Worm (Caenorhabditis elegans) whole organism, L1 larva: ENCODE measurements around the gene K08E7.4.

Source experiments
- dsc-1 ChIP-seq: sonication (generic microtip); optimal IDR thresholded peaks from 2 replicates; lab custom pipeline; 2016; ENCODE audit warnings: mild to moderate bottlenecking, missing genetic modification characterization, missing compliant biosample characterization
- elt-2 ChIP-seq: sonication (generic microtip); optimal IDR thresholded peaks from 2 replicates; lab custom pipeline; 2016; ENCODE audit warnings: missing genetic modification characterization, mild to moderate bottlenecking, inconsistent platforms, missing compliant biosample characterization, missing genetic modification reagents
- irx-1 ChIP-seq: sonication (generic microtip); optimal IDR thresholded peaks from 2 replicates; lab custom pipeline; 2016; ENCODE audit warnings: missing genetic modification characterization, missing compliant biosample characterization
- unc-62 ChIP-seq: fragments of 150-350 bp; optimal IDR thresholded peaks from 2 replicates; lab custom pipeline; 2014; ENCODE audit warnings: missing biosample characterization, missing genetic modification reagents, missing genetic modification characterization

DNA sequence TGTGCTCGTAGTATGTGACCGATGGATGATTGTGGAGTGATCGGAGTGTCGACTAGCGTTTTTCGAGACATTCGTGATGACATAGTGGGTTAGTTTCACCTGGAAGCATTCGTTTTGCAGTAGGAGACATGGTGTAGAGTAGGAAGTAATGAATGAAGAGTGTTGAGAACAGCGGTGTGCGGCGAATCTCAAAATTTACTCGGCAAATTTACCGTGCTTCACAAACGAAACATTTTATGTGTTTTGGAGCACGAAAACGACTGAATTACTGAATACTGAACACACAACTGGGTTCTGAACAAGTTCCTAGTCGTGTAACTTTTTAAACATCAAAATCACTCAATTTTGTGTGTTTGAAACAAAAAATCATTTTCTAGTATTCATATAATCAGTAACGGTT, 10.1 kb upstream of the K08E7.4 start, which contains the start of gene K08E7.6:
- TF ChIP-seq unc-62: no peak
- no peak for TF ChIP-seq irx-1 (tag; lab: Kevin White, UChicago)
- no peak for TF ChIP-seq elt-2
- TF ChIP-seq dsc-1 (tag; lab: Kevin White, UChicago): no peak
